Fruit fly (Drosophila melanogaster) Kc167 (cell line): ENCODE results near the gene CG32052.

Source experiments
- Myc ChIP-seq: fragments of >200 bp; optimal IDR thresholded peaks from 2 replicates; lab custom pipeline; 2017; ENCODE audit warnings: missing external identifiers
- Sin3A ChIP-seq: fragments of >200 bp; optimal IDR thresholded peaks from 2 replicates; lab custom pipeline; 2018; ENCODE audit warnings: missing external identifiers
- h ChIP-seq: fragments of >200 bp; optimal IDR thresholded peaks from 3 replicates; lab custom pipeline; 2018; ENCODE audit warnings: missing external identifiers
- insv ChIP-seq: fragments of >200 bp; optimal IDR thresholded peaks from 3 replicates; lab custom pipeline; 2018; ENCODE audit warnings: missing external identifiers
- psq ChIP-seq: fragments of >200 bp; optimal IDR thresholded peaks from 2 replicates; lab custom pipeline; 2017; ENCODE audit warnings: missing external identifiers
- ttk ChIP-seq: sonication (Bioruptor generic); optimal IDR thresholded peaks from 2 replicates; lab custom pipeline; 2017; ENCODE audit warnings: missing external identifiers

Gene CG32052

dm6 chr3L:9855784-9856426 is 69.1 kb downstream of the CG32052 start:
- no peak for TF ChIP-seq ttk (lab: Kevin White, UChicago)
- no peak for TF ChIP-seq Sin3A (lab: Kevin White, UChicago)
- TF ChIP-seq psq (lab: Kevin White, UChicago) = no peak
- TF ChIP-seq Myc (lab: Kevin White, UChicago) = no peak
- no peak for TF ChIP-seq h
- TF ChIP-seq insv (lab: Kevin White, UChicago) = no peak

- no peak for TF ChIP-seq insv (lab: Kevin White, UChicago)
- no peak for TF ChIP-seq Myc (lab: Kevin White, UChicago)
- no peak for TF ChIP-seq psq (lab: Kevin White, UChicago)
- TF ChIP-seq Sin3A (lab: Kevin White, UChicago) = no peak
- no peak for TF ChIP-seq ttk (lab: Kevin White, UChicago)
- no peak for TF ChIP-seq h
Measured at dm6 chr3L:9856430-9857218, 69.8 kb downstream of the CG32052 start.
